Fruit fly (Drosophila melanogaster) whole organism, embryonic: Measurements from ENCODE around the gene Arp10.

Source experiments
- Adf1 ChIP-seq: fragments of 200-800 bp; sonication (Bioruptor generic); IDR thresholded peaks from 2 replicates; pipeline ENCODE4 v1.3.6; 2022; ENCODE audit warnings: missing biosample characterization, missing genetic modification characterization
- B-H2 ChIP-seq: fragments of 200-800 bp; sonication (Bioruptor generic); optimal IDR thresholded peaks from 2 replicates; lab custom pipeline; 2018; ENCODE audit warnings: missing biosample characterization, mild to moderate bottlenecking, missing genetic modification characterization
- Blimp-1 ChIP-seq: fragments of 200-800 bp; sonication (Bioruptor generic); optimal IDR thresholded peaks from 3 replicates; lab custom pipeline; 2018; ENCODE audit warnings: missing biosample characterization, missing genetic modification characterization, mild to moderate bottlenecking, moderate library complexity, missing genetic modification reagents
- C15 ChIP-seq: fragments of 200-800 bp; sonication (Bioruptor generic); IDR thresholded peaks from 3 replicates; pipeline ENCODE4 v1.3.6; 2022; ENCODE audit warnings: missing biosample characterization, missing genetic modification characterization
- CG10321 ChIP-seq: fragments of 200-800 bp; sonication (Bioruptor generic); IDR thresholded peaks from 2 replicates; pipeline ENCODE4 v1.3.6; 2022; ENCODE audit warnings: missing biosample characterization, missing genetic modification characterization
- CG10979 ChIP-seq: fragments of 200-800 bp; sonication (Bioruptor generic); optimal IDR thresholded peaks from 2 replicates; lab custom pipeline; 2018; ENCODE audit warnings: missing biosample characterization, mild to moderate bottlenecking, missing genetic modification characterization, moderate library complexity
- CG11456 ChIP-seq: fragments of 200-800 bp; sonication (Bioruptor generic); IDR thresholded peaks from 3 replicates; pipeline ENCODE4 v1.3.6; 2022; ENCODE audit warnings: missing biosample characterization, missing genetic modification characterization
- CG1602 ChIP-seq: fragments of 200-800 bp; sonication (Bioruptor generic); optimal IDR thresholded peaks from 3 replicates; lab custom pipeline; 2016; ENCODE audit warnings: missing biosample characterization, missing genetic modification characterization
- CG16813 ChIP-seq: fragments of 200-800 bp; sonication (Bioruptor generic); IDR thresholded peaks from 3 replicates; pipeline ENCODE4 v1.3.6; 2022; ENCODE audit warnings: missing biosample characterization, missing genetic modification characterization; ENCODE audit not compliant: partially characterized antibody
- CG17359 ChIP-seq: fragments of 200-800 bp; sonication (Bioruptor generic); optimal IDR thresholded peaks from 3 replicates; lab custom pipeline; 2018; ENCODE audit warnings: missing biosample characterization, mild to moderate bottlenecking, missing genetic modification characterization, moderate library complexity
- CG17829 ChIP-seq: fragments of 200-800 bp; optimal IDR thresholded peaks from 2 replicates; lab custom pipeline; 2019; ENCODE audit warnings: missing biosample characterization, mild to moderate bottlenecking, missing genetic modification characterization, moderate library complexity
- CG2129 ChIP-seq: fragments of 200-800 bp; sonication (Bioruptor generic); IDR thresholded peaks from 2 replicates; pipeline ENCODE4 v1.3.6; 2022; ENCODE audit warnings: missing biosample characterization, missing genetic modification characterization; ENCODE audit not compliant: partially characterized antibody
- CG2202 ChIP-seq: fragments of 200-800 bp; sonication (Bioruptor generic); optimal IDR thresholded peaks from 2 replicates; lab custom pipeline; 2018; ENCODE audit warnings: missing biosample characterization, mild to moderate bottlenecking, missing genetic modification characterization
- CG4282 ChIP-seq: fragments of 200-800 bp; sonication (Bioruptor generic); optimal IDR thresholded peaks from 2 replicates; lab custom pipeline; 2016; ENCODE audit warnings: missing biosample characterization, missing genetic modification characterization
- CG4730 ChIP-seq: fragments of 200-800 bp; sonication (Bioruptor generic); IDR thresholded peaks from 2 replicates; pipeline ENCODE4 v1.3.6; 2022; ENCODE audit warnings: missing biosample characterization, missing genetic modification characterization
- CG5245 ChIP-seq: fragments of 200-800 bp; sonication (Bioruptor generic); optimal IDR thresholded peaks from 3 replicates; lab custom pipeline; 2016; ENCODE audit warnings: missing biosample characterization, missing genetic modification characterization
- CG8944 ChIP-seq: fragments of 200-800 bp; sonication (Bioruptor generic); optimal IDR thresholded peaks from 3 replicates; lab custom pipeline; 2016; ENCODE audit warnings: missing biosample characterization, missing genetic modification characterization
- CG9797 ChIP-seq: fragments of 200-800 bp; sonication (Bioruptor generic); optimal IDR thresholded peaks from 3 replicates; lab custom pipeline; 2018; ENCODE audit warnings: missing biosample characterization, mild to moderate bottlenecking, missing genetic modification characterization
- Dbx ChIP-seq: fragments of 200-800 bp; sonication (Bioruptor generic); IDR thresholded peaks from 3 replicates; pipeline ENCODE4 v1.3.6; 2022; ENCODE audit warnings: missing biosample characterization, missing genetic modification characterization
- Dip2 ChIP-seq: fragments of 200-800 bp; sonication (Bioruptor generic); IDR thresholded peaks from 2 replicates; pipeline ENCODE4 v1.3.6; 2022; ENCODE audit warnings: missing biosample characterization, missing genetic modification characterization
- Dll ChIP-seq: fragments of 200-800 bp; sonication (Bioruptor generic); IDR thresholded peaks from 4 replicates; pipeline ENCODE4 v1.3.6; 2022; ENCODE audit warnings: missing biosample characterization, missing genetic modification characterization; ENCODE audit not compliant: partially characterized antibody
- Drgx ChIP-seq: fragments of 200-800 bp; sonication (Bioruptor generic); IDR thresholded peaks from 2 replicates; pipeline ENCODE4 v1.3.6; 2022; ENCODE audit warnings: missing biosample characterization, missing genetic modification characterization
- Ets65A ChIP-seq: fragments of 200-800 bp; sonication (Bioruptor generic); peaks from one replicate; lab custom pipeline; 2016; ENCODE audit warnings: missing biosample characterization, missing genetic modification characterization
- Fer3 ChIP-seq: fragments of 200-800 bp; sonication (Bioruptor generic); optimal IDR thresholded peaks from 2 replicates; lab custom pipeline; 2018; ENCODE audit warnings: missing biosample characterization, mild to moderate bottlenecking, missing genetic modification characterization, moderate library complexity
- HLH54F ChIP-seq: fragments of 200-800 bp; sonication (Bioruptor generic); optimal IDR thresholded peaks from 3 replicates; lab custom pipeline; 2016; ENCODE audit warnings: missing biosample characterization, missing genetic modification characterization
- Hr39 ChIP-seq: fragments of >200 bp; optimal IDR thresholded peaks from 2 replicates; lab custom pipeline; 2017
- NK7.1 ChIP-seq: fragments of 200-800 bp; sonication (Bioruptor generic); optimal IDR thresholded peaks from 3 replicates; lab custom pipeline; 2016; ENCODE audit warnings: missing biosample characterization, missing genetic modification characterization
- Nf-YC ChIP-seq: fragments of 200-800 bp; optimal IDR thresholded peaks from 3 replicates; lab custom pipeline; 2019; ENCODE audit warnings: missing biosample characterization, mild to moderate bottlenecking, missing genetic modification characterization, moderate library complexity
- PHDP ChIP-seq: fragments of 200-800 bp; sonication (Bioruptor generic); optimal IDR thresholded peaks from 3 replicates; lab custom pipeline; 2018; ENCODE audit warnings: missing biosample characterization, mild to moderate bottlenecking, missing genetic modification characterization, moderate library complexity
- Trl ChIP-seq, 3 experiments: fragments of >200 bp in 2 of 3; fragments of 200-800 bp in 1 of 3; sonication (Bioruptor generic) in 1 of 3; optimal IDR thresholded peaks; 2 replicates in 1 of 3; 3 replicates in 2 of 3; lab custom pipeline; 2016 to 2017; ENCODE audit warnings: missing biosample characterization in 1 of 3, missing genetic modification characterization in 1 of 3
- Vsx1 ChIP-seq: fragments of 200-800 bp; sonication (Bioruptor generic); optimal IDR thresholded peaks from 2 replicates; lab custom pipeline; 2017; ENCODE audit warnings: missing biosample characterization, mild to moderate bottlenecking, missing genetic modification characterization, missing genetic modification reagents
- ac ChIP-seq: fragments of 200-800 bp; sonication (Bioruptor generic); optimal IDR thresholded peaks from 3 replicates; lab custom pipeline; 2017; ENCODE audit warnings: missing biosample characterization, mild to moderate bottlenecking, missing genetic modification characterization
- bowl ChIP-seq: fragments of 200-800 bp; sonication (Bioruptor generic); IDR thresholded peaks from 2 replicates; pipeline ENCODE4 v1.3.6; 2022; ENCODE audit warnings: missing biosample characterization, missing genetic modification characterization
- caup ChIP-seq: fragments of 200-800 bp; sonication (Bioruptor generic); optimal IDR thresholded peaks from 3 replicates; lab custom pipeline; 2017; ENCODE audit warnings: missing biosample characterization, mild to moderate bottlenecking, missing genetic modification characterization, moderate library complexity; ENCODE audit not compliant: severe bottlenecking
- da ChIP-seq: fragments of 200-800 bp; sonication (Bioruptor generic); optimal IDR thresholded peaks from 2 replicates; lab custom pipeline; 2016; ENCODE audit warnings: missing biosample characterization, missing genetic modification characterization
- dan ChIP-seq: fragments of 200-800 bp; sonication (Bioruptor generic); IDR thresholded peaks from 2 replicates; pipeline ENCODE4 v1.3.6; 2022; ENCODE audit warnings: missing biosample characterization, missing genetic modification characterization
- exex ChIP-seq: fragments of 200-800 bp; sonication (Bioruptor generic); optimal IDR thresholded peaks from 4 replicates; lab custom pipeline; 2018; ENCODE audit warnings: missing biosample characterization, mild to moderate bottlenecking, missing genetic modification characterization, moderate library complexity
- grau ChIP-seq: fragments of 200-800 bp; optimal IDR thresholded peaks from 3 replicates; lab custom pipeline; 2019; ENCODE audit warnings: missing biosample characterization, mild to moderate bottlenecking, missing genetic modification characterization, moderate library complexity
- jing ChIP-seq: fragments of 200-800 bp; sonication (Bioruptor generic); optimal IDR thresholded peaks from 2 replicates; lab custom pipeline; 2018; ENCODE audit warnings: missing biosample characterization, mild to moderate bottlenecking, missing genetic modification characterization
- ken ChIP-seq: fragments of 200-800 bp; sonication (Bioruptor generic); IDR thresholded peaks from 3 replicates; pipeline ENCODE4 v1.3.6; 2022; ENCODE audit warnings: missing biosample characterization, missing genetic modification characterization
- knrl ChIP-seq: fragments of 200-800 bp; sonication (Bioruptor generic); IDR thresholded peaks from 3 replicates; pipeline ENCODE4 v1.3.6; 2022; ENCODE audit warnings: missing biosample characterization, missing genetic modification characterization; ENCODE audit not compliant: partially characterized antibody
- lbe ChIP-seq: fragments of 200-800 bp; sonication (Bioruptor generic); optimal IDR thresholded peaks from 2 replicates; lab custom pipeline; 2016; ENCODE audit warnings: missing biosample characterization, mild to moderate bottlenecking, missing genetic modification characterization
- luna ChIP-seq: fragments of 200-800 bp; sonication (Bioruptor generic); optimal IDR thresholded peaks from 2 replicates; lab custom pipeline; 2016; ENCODE audit warnings: missing biosample characterization, missing genetic modification characterization
- psq ChIP-seq: fragments of 200-800 bp; sonication (Bioruptor generic); optimal IDR thresholded peaks from 2 replicates; lab custom pipeline; 2017; ENCODE audit warnings: missing biosample characterization, missing genetic modification characterization
- sima ChIP-seq: fragments of 200-800 bp; sonication (Bioruptor generic); optimal IDR thresholded peaks from 2 replicates; lab custom pipeline; 2016; ENCODE audit warnings: missing biosample characterization, missing genetic modification characterization
- sr ChIP-seq: fragments of 200-800 bp; sonication (Bioruptor generic); IDR thresholded peaks from 3 replicates; pipeline ENCODE4 v1.3.6; 2022; ENCODE audit warnings: missing biosample characterization, missing genetic modification characterization

Arp10 gene

dm6 chrX:19692951-19693698 is 47.1 kb upstream of the Arp10 start, which contains the start of gene Mer (continued):
- peak; percentile 52 for TF ChIP-seq da (GFP tag; lab: Kevin White, UChicago)
- TF ChIP-seq Drgx (GFP tag; lab: Robert Waterston, UW) = peak; percentile 92
- TF ChIP-seq knrl (GFP tag; lab: Robert Waterston, UW) = no peak
- TF ChIP-seq C15 = no peak
- TF ChIP-seq Adf1 (GFP tag; lab: Robert Waterston, UW) = peak; percentile 45
- peak; percentile 75 for TF ChIP-seq Blimp-1 (GFP tag; lab: Kevin White, UChicago)
- peak; percentile 65 for TF ChIP-seq luna (GFP tag; lab: Kevin White, UChicago)
- TF ChIP-seq caup (GFP tag; lab: Kevin White, UChicago) = peak; percentile 89
- peak; percentile 67 for TF ChIP-seq CG9797 (GFP tag; lab: Kevin White, UChicago)
- TF ChIP-seq psq = peak; percentile 44
- peak; percentile 78 for TF ChIP-seq CG8944 (GFP tag; lab: Kevin White, UChicago)
- TF ChIP-seq CG5245 (GFP tag; lab: Kevin White, UChicago) = peak; percentile 54
- peak; percentile 80; the same call in 2 of the 3 replicates for TF ChIP-seq Dbx (GFP tag; lab: Robert Waterston, UW)
- TF ChIP-seq bowl (GFP tag; lab: Robert Waterston, UW) = 0 out of 2 replicates have a peak, but pooled peaks have one; percentile 38
- TF ChIP-seq Fer3 (tag; lab: Kevin White, UChicago) = peak; percentile 81
- peak; percentile 60 for TF ChIP-seq ac
- TF ChIP-seq CG10979 (tag; lab: Kevin White, UChicago) = peak; percentile 84
- TF ChIP-seq jing (GFP tag; lab: Kevin White, UChicago) = no peak
- TF ChIP-seq dan (GFP tag; lab: Robert Waterston, UW) = no peak
- TF ChIP-seq, all 482 proteins: peak for 396

- 0 out of 4 replicates have a peak, but pooled peaks have one; percentile 19 for TF ChIP-seq Dll (GFP tag; lab: Robert Waterston, UW)
- TF ChIP-seq CG2202 = no peak
- peak; percentile 61 to 66 for TF ChIP-seq Trl (optimal IDR thresholded peaks at IDR 0.05; lab: Kevin White, UChicago)
- TF ChIP-seq Trl (GFP tag; optimal IDR thresholded peaks at IDR 0.05; lab: Kevin White, UChicago) = no peak
- TF ChIP-seq CG4730 = no peak
Observed at dm6 chrX:19690050-19690449, 44.1 kb upstream of the Arp10 start.

- TF ChIP-seq Vsx1 (GFP tag; lab: Kevin White, UChicago) (no peak), CG2129 (GFP tag; lab: Robert Waterston, UW) (no peak), Ets65A (GFP tag; lab: Kevin White, UChicago) (peak; percentile 83), HLH54F (GFP tag; lab: Kevin White, UChicago) (no peak), CG17359 (tag; lab: Kevin White, UChicago) (no peak)
Observed at dm6 chrX:19688848-19689247, 42.9 kb upstream of the Arp10 start, which contains the start of gene CG14227. CG14227 (minus strand) TSS chrX:19688948.

- TF ChIP-seq sima (GFP tag; lab: Kevin White, UChicago) (no peak), lbe (GFP tag; lab: Kevin White, UChicago) (no peak), Dip2 (no peak), NK7.1 (GFP tag; lab: Kevin White, UChicago) (no peak), CG11456 (GFP tag; lab: Robert Waterston, UW) (no peak), Nf-YC (tag; lab: Kevin White, UChicago) (no peak), ken (no peak), C15 (no peak), PHDP (no peak), CG16813 (no peak), CG10321 (GFP tag; lab: Robert Waterston, UW) (no peak), exex (tag; lab: Kevin White, UChicago) (no peak), CG4282 (GFP tag; lab: Kevin White, UChicago) (no peak), CG1602 (GFP tag; lab: Kevin White, UChicago) (no peak), B-H2 (GFP tag; lab: Kevin White, UChicago) (no peak), Hr39 (lab: Kevin White, UChicago) (no peak), CG17829 (tag; lab: Kevin White, UChicago) (no peak), sr (GFP tag; lab: Robert Waterston, UW) (no peak), grau (tag; lab: Kevin White, UChicago) (peak; percentile 86)
Observed at dm6 chrX:19684048-19684447, 38.1 kb upstream of the Arp10 start.
